Worm (Caenorhabditis elegans) whole organism, L1 larva: ENCODE measurements around the gene sql-1.

Source experiments
- C04F5.9 ChIP-seq: sonication (generic microtip); optimal IDR thresholded peaks from 2 replicates; lab custom pipeline; 2016; ENCODE audit warnings: missing genetic modification characterization, missing compliant biosample characterization
- C34B4.2 ChIP-seq: sonication (generic microtip); optimal IDR thresholded peaks from 2 replicates; lab custom pipeline; 2017; ENCODE audit warnings: mild to moderate bottlenecking, missing genetic modification characterization, missing compliant biosample characterization
- F16B12.6 ChIP-seq: fragments of 150-350 bp; optimal IDR thresholded peaks from 2 replicates; lab custom pipeline; 2014; ENCODE audit warnings: missing biosample characterization, missing genetic modification characterization
- alr-1 ChIP-seq: fragments of 200-800 bp; sonication (Bioruptor generic); optimal IDR thresholded peaks from 2 replicates; lab custom pipeline; 2018; ENCODE audit warnings: borderline replicate concordance, mild to moderate bottlenecking, missing genetic modification characterization, missing compliant biosample characterization
- aly-2 ChIP-seq: fragments of 150-350 bp; optimal IDR thresholded peaks from 2 replicates; lab custom pipeline; 2014; ENCODE audit warnings: missing biosample characterization, missing genetic modification characterization
- blmp-1 ChIP-seq: fragments of 150-350 bp; optimal IDR thresholded peaks from 2 replicates; lab custom pipeline; 2014; ENCODE audit warnings: missing biosample characterization, missing genetic modification characterization
- ceh-63 ChIP-seq: fragments of 200-800 bp; sonication (Bioruptor generic); optimal IDR thresholded peaks from 2 replicates; lab custom pipeline; 2018; ENCODE audit warnings: mild to moderate bottlenecking, missing genetic modification characterization, missing compliant biosample characterization
- ceh-82 ChIP-seq, 3 experiments: fragments of 150-350 bp in 1 of 3; sonication (generic microtip) in 2 of 3; optimal IDR thresholded peaks; 2 replicates each; lab custom pipeline; 2014 to 2017; ENCODE audit warnings: missing biosample characterization in 3 of 3, missing genetic modification characterization in 3 of 3
- ces-1 ChIP-seq: fragments of 150-350 bp; optimal IDR thresholded peaks from 2 replicates; lab custom pipeline; 2014; ENCODE audit warnings: missing biosample characterization, missing genetic modification reagents, missing genetic modification characterization
- dpl-1 ChIP-seq, 3 experiments: fragments of 150-350 bp in 2 of 3; sonication (generic microtip) in 1 of 3; optimal IDR thresholded peaks; 2 replicates each; lab custom pipeline; 2014 to 2017; ENCODE audit warnings: missing biosample characterization in 3 of 3, missing genetic modification characterization in 3 of 3, missing genetic modification reagents in 3 of 3
- efl-1 ChIP-seq, 4 experiments: fragments of 150-350 bp; optimal IDR thresholded peaks in 3 of 4; peaks in 1 of 4; 1 replicate in 1 of 4; 2 replicates in 3 of 4; lab custom pipeline; 2014; ENCODE audit warnings: missing biosample characterization in 2 of 4, missing genetic modification characterization in 2 of 4, missing genetic modification reagents in 2 of 4
- elt-3 ChIP-seq, 6 experiments: fragments of 150-350 bp in 1 of 6; sonication (generic microtip); optimal IDR thresholded peaks; 2 replicates each; lab custom pipeline; 2017 to 2018; ENCODE audit warnings: missing biosample characterization in 6 of 6, missing genetic modification characterization in 6 of 6, inconsistent platforms in 1 of 6
- fos-1 ChIP-seq: fragments of 150-350 bp; optimal IDR thresholded peaks from 2 replicates; lab custom pipeline; 2014; ENCODE audit warnings: missing biosample characterization, missing genetic modification characterization
- hlh-17 ChIP-seq: fragments of 200-800 bp; sonication (Bioruptor generic); optimal IDR thresholded peaks from 2 replicates; lab custom pipeline; 2018; ENCODE audit warnings: missing genetic modification characterization, mild to moderate bottlenecking, missing compliant biosample characterization, moderate library complexity, borderline replicate concordance
- hlh-4 ChIP-seq: sonication (generic microtip); optimal IDR thresholded peaks from 2 replicates; lab custom pipeline; 2016; ENCODE audit warnings: mild to moderate bottlenecking, missing genetic modification characterization, missing compliant biosample characterization
- lin-14 ChIP-seq: fragments of 200-800 bp; sonication (Bioruptor generic); optimal IDR thresholded peaks from 2 replicates; lab custom pipeline; 2018; ENCODE audit warnings: mild to moderate bottlenecking, missing genetic modification characterization, moderate library complexity, missing compliant biosample characterization
- lin-35 ChIP-seq, 2 experiments: fragments of 150-350 bp; optimal IDR thresholded peaks; 2 replicates each; lab custom pipeline; 2014; ENCODE audit warnings: missing biosample characterization in 2 of 2, missing genetic modification characterization in 2 of 2, missing genetic modification reagents in 2 of 2
- lsy-2 ChIP-seq, 2 experiments: fragments of 150-350 bp; optimal IDR thresholded peaks; 2 replicates each; lab custom pipeline; 2014; ENCODE audit warnings: missing biosample characterization in 2 of 2, missing genetic modification characterization in 2 of 2
- mab-9 ChIP-seq: fragments of 200-800 bp; sonication (Bioruptor generic); IDR thresholded peaks from 2 replicates; pipeline ENCODE4 v1.3.6; 2022; ENCODE audit warnings: missing genetic modification reagents, missing genetic modification characterization, missing compliant biosample characterization
- mep-1 ChIP-seq: fragments of 150-350 bp; optimal IDR thresholded peaks from 2 replicates; lab custom pipeline; 2014; ENCODE audit warnings: missing biosample characterization, missing genetic modification characterization
- nhr-71 ChIP-seq: sonication (generic microtip); optimal IDR thresholded peaks from 2 replicates; lab custom pipeline; 2016; ENCODE audit warnings: mild to moderate bottlenecking, missing genetic modification characterization, moderate library complexity, missing compliant biosample characterization
- nhr-85 ChIP-seq: sonication (generic microtip); peaks from one replicate; lab custom pipeline; 2016; ENCODE audit warnings: missing genetic modification characterization, inconsistent platforms, missing compliant biosample characterization
- skn-1 ChIP-seq: fragments of 150-350 bp; optimal IDR thresholded peaks from 2 replicates; lab custom pipeline; 2014; ENCODE audit warnings: missing biosample characterization, missing genetic modification characterization
- snu-23 ChIP-seq: sonication (generic microtip); optimal IDR thresholded peaks from 2 replicates; lab custom pipeline; 2016; ENCODE audit warnings: missing genetic modification characterization, missing compliant biosample characterization
- sox-4 ChIP-seq: sonication (generic microtip); optimal IDR thresholded peaks from 2 replicates; lab custom pipeline; 2016; ENCODE audit warnings: missing genetic modification characterization, missing compliant biosample characterization
- swsn-7 ChIP-seq: sonication (generic microtip); optimal IDR thresholded peaks from 2 replicates; lab custom pipeline; 2016; ENCODE audit warnings: missing genetic modification characterization, missing compliant biosample characterization
- tbx-2 ChIP-seq: sonication (generic microtip); optimal IDR thresholded peaks from 2 replicates; lab custom pipeline; 2016; ENCODE audit warnings: missing genetic modification characterization, missing compliant biosample characterization
- unc-130 ChIP-seq: fragments of 150-350 bp; optimal IDR thresholded peaks from 2 replicates; lab custom pipeline; 2017; ENCODE audit warnings: missing biosample characterization, missing genetic modification characterization, inconsistent platforms
- unc-30 ChIP-seq: sonication (generic microtip); optimal IDR thresholded peaks from 2 replicates; lab custom pipeline; 2017; ENCODE audit warnings: missing biosample characterization, missing genetic modification characterization
- xbp-1 ChIP-seq: sonication (generic microtip); optimal IDR thresholded peaks from 2 replicates; lab custom pipeline; 2016; ENCODE audit warnings: missing genetic modification characterization, missing compliant biosample characterization
- zag-1 ChIP-seq: fragments of 150-350 bp; optimal IDR thresholded peaks from 2 replicates; lab custom pipeline; 2014; ENCODE audit warnings: missing biosample characterization, missing genetic modification characterization
- ztf-11 ChIP-seq, 2 experiments: sonication (generic microtip); optimal IDR thresholded peaks; 2 replicates each; lab custom pipeline; 2016 to 2017; ENCODE audit warnings: missing genetic modification characterization in 2 of 2, missing biosample characterization in 1 of 2, missing compliant biosample characterization in 1 of 2
- ztf-4 ChIP-seq: fragments of 150-350 bp; optimal IDR thresholded peaks from 2 replicates; lab custom pipeline; 2014; ENCODE audit warnings: missing biosample characterization, missing genetic modification characterization

sql-1 gene

DNA sequence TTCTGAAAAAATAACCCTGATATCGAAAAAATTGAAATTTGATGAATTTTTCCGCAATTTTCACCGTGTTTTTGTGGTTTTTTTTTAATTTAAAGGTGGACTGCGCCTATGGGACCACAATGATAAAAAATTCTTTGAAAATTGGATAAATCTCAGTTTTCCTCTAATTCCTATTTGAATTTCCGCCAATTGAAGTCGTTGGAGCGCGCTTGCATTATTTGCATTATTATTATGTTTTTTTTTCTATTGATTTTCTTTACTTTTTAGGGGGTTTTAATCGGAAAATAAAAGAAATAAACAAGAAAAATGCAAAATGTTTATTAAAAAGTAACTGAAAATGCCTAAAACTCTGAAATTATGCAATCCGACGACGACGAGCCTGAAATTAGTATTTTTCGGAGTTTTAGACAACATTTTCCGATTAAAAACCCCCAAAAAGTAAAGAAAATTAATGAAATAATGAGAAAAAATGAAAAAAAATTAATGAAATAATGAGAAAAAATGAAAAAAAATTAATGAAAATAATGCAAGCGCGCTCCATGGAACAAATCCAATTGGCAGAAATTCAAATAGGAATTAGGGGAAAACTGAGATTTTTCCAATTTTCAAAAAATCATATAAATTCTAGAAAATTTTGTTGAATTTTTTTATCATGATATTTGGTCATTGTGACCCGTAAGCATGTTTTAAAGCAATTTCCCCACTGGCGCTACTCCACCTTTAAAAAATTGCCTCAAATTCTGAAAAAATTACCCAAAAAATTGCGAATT is 43.5 kb upstream of the sql-1 start:
- TF ChIP-seq ztf-4 (tag; lab: Kevin White, UChicago), result peak; percentile 79
- TF ChIP-seq efl-1 (optimal IDR thresholded peaks at IDR 0.05; lab: Kevin White, UChicago), result peak in 1 of 2 experiments; percentile 53
- TF ChIP-seq efl-1 (GFP tag; optimal IDR thresholded peaks at IDR 0.05 in 1 of 2; lab: Kevin White, UChicago), result peak; percentile 34 to 95
- TF ChIP-seq lin-35 (GFP tag; optimal IDR thresholded peaks at IDR 0.05; lab: Kevin White, UChicago), result peak in 1 of 2 experiments; percentile 13
- no peak for TF ChIP-seq nhr-85
- TF ChIP-seq dpl-1 (GFP tag; optimal IDR thresholded peaks at IDR 0.05; lab: Kevin White, UChicago), result peak in 2 of 3 experiments; percentile 23 to 39
- no peak for TF ChIP-seq nhr-71 (tag; lab: Kevin White, UChicago)
- no peak for TF ChIP-seq mep-1
- TF ChIP-seq lsy-2 (tag; optimal IDR thresholded peaks at IDR 0.05; lab: Kevin White, UChicago), result no peak
- TF ChIP-seq ceh-82 (tag; optimal IDR thresholded peaks at IDR 0.05; lab: Kevin White, UChicago), result no peak

DNA sequence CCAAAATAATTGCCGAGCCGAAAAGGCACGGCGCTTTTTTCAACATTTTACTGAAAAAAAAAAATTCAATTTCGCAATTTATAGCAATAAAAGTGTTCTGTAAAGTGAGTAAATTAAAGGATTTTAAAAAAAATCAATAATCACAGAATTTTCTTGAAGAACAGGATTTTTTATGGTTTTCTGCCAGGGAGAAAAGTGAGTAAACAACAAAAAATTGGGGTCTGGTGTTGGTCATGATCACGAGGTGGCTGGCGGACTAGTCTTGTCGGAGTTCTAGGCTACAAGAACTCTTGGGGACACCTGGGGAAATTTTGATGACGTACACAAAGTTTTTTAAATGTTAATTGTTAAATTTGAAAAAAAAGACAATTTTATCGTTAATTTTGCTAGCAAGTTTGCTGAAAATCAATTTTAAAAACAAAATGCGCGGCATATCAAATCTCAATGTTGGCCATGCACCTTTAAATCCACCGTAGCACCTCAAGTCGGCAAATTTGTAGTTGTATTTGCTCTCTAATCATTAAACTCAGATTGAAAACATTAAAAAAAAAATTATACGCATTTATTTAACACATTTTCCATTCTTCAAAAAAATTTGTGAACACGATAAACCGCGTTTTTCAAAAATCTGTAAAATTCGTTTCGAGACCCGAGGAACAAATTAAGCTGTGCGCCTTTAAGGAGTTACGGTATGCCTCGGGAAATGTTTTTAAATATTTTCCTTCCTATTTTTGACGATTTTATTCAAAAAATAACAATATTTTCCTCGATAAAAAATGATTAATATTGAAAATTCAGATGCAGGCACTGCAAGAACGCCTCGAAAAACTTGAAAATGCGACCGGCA is 42.3 kb upstream of the sql-1 start, which contains the start of the genes scav-3 and Y49E10.21:
Gene scav-3, minus strand, starts transcription at position 50 of the 847 bp plus-strand sequence.
Gene Y49E10.21, plus strand, starts transcription at position 797 of the 847 bp plus-strand sequence.
- TF ChIP-seq lsy-2 (tag; optimal IDR thresholded peaks at IDR 0.05; lab: Kevin White, UChicago) (peak; percentile 37 to 48), hlh-17 (no peak), ces-1 (GFP tag; lab: Kevin White, UChicago) (no peak), lin-35 (GFP tag; optimal IDR thresholded peaks at IDR 0.05; lab: Kevin White, UChicago) (peak; percentile 42 to 66), tbx-2 (tag; lab: Kevin White, UChicago) (no peak), nhr-85 (peak; percentile 74), lin-14 (GFP tag; lab: Kevin White, UChicago) (no peak), xbp-1 (peak; percentile 41), efl-1 (optimal IDR thresholded peaks at IDR 0.05; lab: Kevin White, UChicago) (peak; percentile 44 to 52), efl-1 (GFP tag; optimal IDR thresholded peaks at IDR 0.05 in 1 of 2; lab: Kevin White, UChicago) (peak; percentile 21 to 61), sox-4 (tag; lab: Kevin White, UChicago) (no peak), hlh-4 (tag; lab: Kevin White, UChicago) (no peak), ceh-63 (no peak), mab-9 (GFP tag; lab: Robert Waterston, UW) (no peak), alr-1 (tag; lab: Kevin White, UChicago) (no peak), blmp-1 (tag; lab: Kevin White, UChicago) (peak; percentile 31), zag-1 (tag; lab: Kevin White, UChicago) (no peak), snu-23 (GFP tag; lab: Kevin White, UChicago) (peak; percentile 52), mep-1 (peak; percentile 63), ceh-82 (tag; optimal IDR thresholded peaks at IDR 0.05; lab: Kevin White, UChicago) (peak in 1 of 3 experiments; percentile 2), F16B12.6 (tag; lab: Kevin White, UChicago) (peak; percentile 17), C34B4.2 (tag; lab: Kevin White, UChicago) (no peak), elt-3 (tag; optimal IDR thresholded peaks at IDR 0.05; lab: Kevin White, UChicago) (peak in 1 of 6 experiments; percentile 18), C04F5.9 (tag; lab: Kevin White, UChicago) (no peak), skn-1 (peak; percentile 34), aly-2 (no peak), dpl-1 (GFP tag; optimal IDR thresholded peaks at IDR 0.05; lab: Kevin White, UChicago) (peak; percentile 9 to 56 (median 41)), unc-30 (tag; lab: Kevin White, UChicago) (no peak)

DNA sequence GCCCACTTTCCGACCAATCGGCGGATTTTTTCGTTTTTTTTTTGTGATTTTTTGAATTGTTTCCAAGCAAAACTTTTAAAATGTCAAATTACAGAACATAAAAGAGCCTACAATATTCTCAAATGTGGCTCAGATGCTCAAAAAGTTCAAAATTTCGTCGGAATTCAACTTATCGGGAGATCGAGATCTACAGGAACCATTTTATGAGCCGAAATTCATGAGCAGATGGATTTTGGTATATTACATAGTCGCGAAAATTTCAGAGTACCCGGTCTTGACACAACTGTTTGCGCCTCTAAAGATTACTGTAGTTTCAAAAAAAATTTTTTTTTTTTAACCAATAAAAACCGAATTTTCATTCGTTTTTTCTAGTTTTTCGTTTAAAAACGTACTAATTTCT is 40.4 kb upstream of the sql-1 start:
- TF ChIP-seq fos-1 (tag; lab: Kevin White, UChicago) (no peak), efl-1 (optimal IDR thresholded peaks at IDR 0.05; lab: Kevin White, UChicago) (no peak), efl-1 (GFP tag; optimal IDR thresholded peaks at IDR 0.05 in 1 of 2; lab: Kevin White, UChicago) (peak in 1 of 2 experiments; percentile 88), swsn-7 (tag; lab: Kevin White, UChicago) (no peak), ztf-11 (tag; optimal IDR thresholded peaks at IDR 0.05; lab: Kevin White, UChicago) (no peak), unc-130 (tag; lab: Kevin White, UChicago) (no peak)
